Worm (Caenorhabditis elegans) whole organism, L1 larva: Measurements from ENCODE around the gene lgc-56.
A peak's percentile ranks its signal among the peaks of the same experiment; 100 is the strongest.

ENCODE experiments used
- alr-1 ChIP-seq: fragments of 200-800 bp; sonication (Bioruptor generic); optimal IDR thresholded peaks from 2 replicates; lab custom pipeline; 2018; ENCODE audit warnings: borderline replicate concordance, mild to moderate bottlenecking, missing genetic modification characterization, missing compliant biosample characterization
- blmp-1 ChIP-seq: fragments of 150-350 bp; optimal IDR thresholded peaks from 2 replicates; lab custom pipeline; 2014; ENCODE audit warnings: missing biosample characterization, missing genetic modification characterization
- ceh-8 ChIP-seq: fragments of 200-800 bp; sonication (Bioruptor generic); optimal IDR thresholded peaks from 2 replicates; lab custom pipeline; 2018; ENCODE audit warnings: mild to moderate bottlenecking, missing genetic modification characterization, moderate library complexity, missing compliant biosample characterization
- ceh-82 ChIP-seq, 3 experiments: fragments of 150-350 bp in 1 of 3; sonication (generic microtip) in 2 of 3; optimal IDR thresholded peaks; 2 replicates each; lab custom pipeline; 2014 to 2017; ENCODE audit warnings: missing biosample characterization in 3 of 3, missing genetic modification characterization in 3 of 3
- ceh-90 ChIP-seq: sonication (generic microtip); optimal IDR thresholded peaks from 2 replicates; lab custom pipeline; 2016; ENCODE audit warnings: missing genetic modification characterization, missing compliant biosample characterization
- dpl-1 ChIP-seq, 3 experiments: fragments of 150-350 bp in 2 of 3; sonication (generic microtip) in 1 of 3; optimal IDR thresholded peaks; 2 replicates each; lab custom pipeline; 2014 to 2017; ENCODE audit warnings: missing biosample characterization in 3 of 3, missing genetic modification characterization in 3 of 3, missing genetic modification reagents in 3 of 3
- efl-1 ChIP-seq, 4 experiments: fragments of 150-350 bp; optimal IDR thresholded peaks in 3 of 4; peaks in 1 of 4; 1 replicate in 1 of 4; 2 replicates in 3 of 4; lab custom pipeline; 2014; ENCODE audit warnings: missing biosample characterization in 2 of 4, missing genetic modification characterization in 2 of 4, missing genetic modification reagents in 2 of 4
- egl-13 ChIP-seq: sonication (generic microtip); optimal IDR thresholded peaks from 2 replicates; lab custom pipeline; 2016; ENCODE audit warnings: missing genotype, missing genetic modification reagents, missing genetic modification characterization, missing compliant biosample characterization
- egl-27 ChIP-seq, 2 experiments: fragments of 150-350 bp in 1 of 2; sonication (generic microtip); optimal IDR thresholded peaks; 3 replicates each; lab custom pipeline; 2017 to 2018; ENCODE audit warnings: missing biosample characterization in 2 of 2, missing genetic modification characterization in 2 of 2, missing genetic modification reagents in 2 of 2
- elt-2 ChIP-seq: sonication (generic microtip); optimal IDR thresholded peaks from 2 replicates; lab custom pipeline; 2016; ENCODE audit warnings: missing genetic modification characterization, mild to moderate bottlenecking, inconsistent platforms, missing compliant biosample characterization, missing genetic modification reagents
- elt-3 ChIP-seq, 6 experiments: fragments of 150-350 bp in 1 of 6; sonication (generic microtip); optimal IDR thresholded peaks; 2 replicates each; lab custom pipeline; 2017 to 2018; ENCODE audit warnings: missing biosample characterization in 6 of 6, missing genetic modification characterization in 6 of 6, inconsistent platforms in 1 of 6
- fkh-4 ChIP-seq: sonication (generic microtip); optimal IDR thresholded peaks from 2 replicates; lab custom pipeline; 2016; ENCODE audit warnings: missing compliant biosample characterization, missing genetic modification characterization, borderline replicate concordance
- fos-1 ChIP-seq: fragments of 150-350 bp; optimal IDR thresholded peaks from 2 replicates; lab custom pipeline; 2014; ENCODE audit warnings: missing biosample characterization, missing genetic modification characterization
- hpl-2 ChIP-seq: fragments of 150-350 bp; optimal IDR thresholded peaks from 2 replicates; lab custom pipeline; 2014; ENCODE audit warnings: missing biosample characterization, missing genetic modification reagents, missing genetic modification characterization
- irx-1 ChIP-seq: sonication (generic microtip); optimal IDR thresholded peaks from 2 replicates; lab custom pipeline; 2016; ENCODE audit warnings: missing genetic modification characterization, missing compliant biosample characterization
- isw-1 ChIP-seq: fragments of 200-800 bp; sonication (Bioruptor generic); IDR thresholded peaks from 2 replicates; pipeline ENCODE4 v1.3.6; 2022; ENCODE audit warnings: missing genetic modification characterization, missing compliant biosample characterization
- lir-3 ChIP-seq: sonication (generic microtip); optimal IDR thresholded peaks from 2 replicates; lab custom pipeline; 2016; ENCODE audit warnings: mild to moderate bottlenecking, missing genetic modification characterization, moderate library complexity, missing compliant biosample characterization; ENCODE audit not compliant: poor library complexity
- lsy-2 ChIP-seq, 2 experiments: fragments of 150-350 bp; optimal IDR thresholded peaks; 2 replicates each; lab custom pipeline; 2014; ENCODE audit warnings: missing biosample characterization in 2 of 2, missing genetic modification characterization in 2 of 2
- mdl-1 ChIP-seq, 2 experiments: fragments of 150-350 bp; optimal IDR thresholded peaks; 2 replicates each; lab custom pipeline; 2014 to 2017; ENCODE audit warnings: missing biosample characterization in 2 of 2, missing genetic modification characterization in 2 of 2, inconsistent platforms in 1 of 2
- mep-1 ChIP-seq: fragments of 150-350 bp; optimal IDR thresholded peaks from 2 replicates; lab custom pipeline; 2014; ENCODE audit warnings: missing biosample characterization, missing genetic modification characterization
- nhr-20 ChIP-seq: sonication (generic microtip); optimal IDR thresholded peaks from 2 replicates; lab custom pipeline; 2016; ENCODE audit warnings: mild to moderate bottlenecking, missing genetic modification characterization, missing compliant biosample characterization
- nhr-28 ChIP-seq: fragments of 150-350 bp; optimal IDR thresholded peaks from 2 replicates; lab custom pipeline; 2014; ENCODE audit warnings: missing biosample characterization, missing genetic modification characterization
- nhr-47 ChIP-seq: sonication (generic microtip); optimal IDR thresholded peaks from 2 replicates; lab custom pipeline; 2016; ENCODE audit warnings: mild to moderate bottlenecking, missing genetic modification characterization, moderate library complexity, missing compliant biosample characterization
- nhr-84 ChIP-seq: sonication (generic microtip); optimal IDR thresholded peaks from 2 replicates; lab custom pipeline; 2017; ENCODE audit warnings: missing biosample characterization, missing genetic modification characterization
- nhr-85 ChIP-seq: sonication (generic microtip); peaks from one replicate; lab custom pipeline; 2016; ENCODE audit warnings: missing genetic modification characterization, inconsistent platforms, missing compliant biosample characterization
- nhr-90 ChIP-seq: sonication (generic microtip); optimal IDR thresholded peaks from 2 replicates; lab custom pipeline; 2016; ENCODE audit warnings: mild to moderate bottlenecking, missing genetic modification characterization, missing compliant biosample characterization; ENCODE audit not compliant: poor library complexity
- pag-3 ChIP-seq: sonication (generic microtip); optimal IDR thresholded peaks from 2 replicates; lab custom pipeline; 2017; ENCODE audit warnings: missing genetic modification characterization, mild to moderate bottlenecking, missing compliant biosample characterization, antibody characterized with exemption, borderline replicate concordance; ENCODE audit not compliant: insufficient read depth
- pax-3 ChIP-seq: fragments of 200-800 bp; sonication (Bioruptor generic); optimal IDR thresholded peaks from 2 replicates; lab custom pipeline; 2018; ENCODE audit warnings: mild to moderate bottlenecking, missing genetic modification characterization, moderate library complexity, missing compliant biosample characterization
- pqm-1 ChIP-seq: sonication (generic microtip); optimal IDR thresholded peaks from 3 replicates; lab custom pipeline; 2017; ENCODE audit warnings: missing biosample characterization, missing genetic modification characterization
- rnt-1 ChIP-seq: sonication (generic microtip); optimal IDR thresholded peaks from 2 replicates; lab custom pipeline; 2016; ENCODE audit warnings: mild to moderate bottlenecking, missing genetic modification characterization, moderate library complexity, missing compliant biosample characterization
- snpc-4 ChIP-seq: fragments of 150-350 bp; optimal IDR thresholded peaks from 2 replicates; lab custom pipeline; 2014; ENCODE audit warnings: missing biosample characterization, missing genetic modification characterization
- snu-23 ChIP-seq: sonication (generic microtip); optimal IDR thresholded peaks from 2 replicates; lab custom pipeline; 2016; ENCODE audit warnings: missing genetic modification characterization, missing compliant biosample characterization
- sox-4 ChIP-seq: sonication (generic microtip); optimal IDR thresholded peaks from 2 replicates; lab custom pipeline; 2016; ENCODE audit warnings: missing genetic modification characterization, missing compliant biosample characterization
- sptf-1 ChIP-seq: fragments of 150-350 bp; optimal IDR thresholded peaks from 2 replicates; lab custom pipeline; 2014; ENCODE audit warnings: missing biosample characterization, missing genetic modification characterization
- swsn-7 ChIP-seq: sonication (generic microtip); optimal IDR thresholded peaks from 2 replicates; lab custom pipeline; 2016; ENCODE audit warnings: missing genetic modification characterization, missing compliant biosample characterization
- tlp-1 ChIP-seq: fragments of 150-350 bp; optimal IDR thresholded peaks from 2 replicates; lab custom pipeline; 2014; ENCODE audit warnings: missing biosample characterization, missing genetic modification characterization
- unc-130 ChIP-seq: fragments of 150-350 bp; optimal IDR thresholded peaks from 2 replicates; lab custom pipeline; 2017; ENCODE audit warnings: missing biosample characterization, missing genetic modification characterization, inconsistent platforms
- unc-86 ChIP-seq: sonication (generic microtip); optimal IDR thresholded peaks from 2 replicates; lab custom pipeline; 2016; ENCODE audit warnings: missing genetic modification characterization, missing compliant biosample characterization
- unc-98 ChIP-seq: fragments of 200-800 bp; sonication (Bioruptor generic); IDR thresholded peaks from 2 replicates; pipeline ENCODE4 v1.3.6; 2022; ENCODE audit warnings: missing genetic modification characterization, missing compliant biosample characterization
- xbp-1 ChIP-seq: sonication (generic microtip); optimal IDR thresholded peaks from 2 replicates; lab custom pipeline; 2016; ENCODE audit warnings: missing genetic modification characterization, missing compliant biosample characterization

lgc-56 gene

ce11 chrII:5092362-5093281 lies 37.6 kb upstream of the lgc-56 start, which contains the start of gene C04G6.2 (continued):
- TF ChIP-seq isw-1 (GFP tag; lab: Robert Waterston, UW) (no peak; the same call in 1 of the 2 replicates), alr-1 (no peak), lsy-2 (tag; optimal IDR thresholded peaks at IDR 0.05; lab: Kevin White, UChicago) (peak; percentile 44 to 62), nhr-20 (tag; lab: Kevin White, UChicago) (peak; percentile 74), snpc-4 (tag; lab: Kevin White, UChicago) (peak; percentile 29), fos-1 (tag; lab: Kevin White, UChicago) (peak; percentile 30), rnt-1 (tag; lab: Kevin White, UChicago) (peak; percentile 47), elt-3 (tag; optimal IDR thresholded peaks at IDR 0.05; lab: Kevin White, UChicago) (peak in 1 of 6 experiments; percentile 46), ceh-90 (no peak), dpl-1 (GFP tag; optimal IDR thresholded peaks at IDR 0.05; lab: Kevin White, UChicago) (peak; percentile 10 to 56 (median 35)), ceh-82 (tag; optimal IDR thresholded peaks at IDR 0.05; lab: Kevin White, UChicago) (peak in 2 of 3 experiments; percentile 16 to 45), hpl-2 (no peak), swsn-7 (tag; lab: Kevin White, UChicago) (peak; percentile 40), efl-1 (optimal IDR thresholded peaks at IDR 0.05; lab: Kevin White, UChicago) (peak; percentile 52 to 65), efl-1 (GFP tag; optimal IDR thresholded peaks at IDR 0.05 in 1 of 2; lab: Kevin White, UChicago) (peak; percentile 31 to 94), egl-27 (tag; optimal IDR thresholded peaks at IDR 0.05; lab: Kevin White, UChicago) (no peak), nhr-84 (tag; lab: Kevin White, UChicago) (no peak), nhr-47 (tag; lab: Kevin White, UChicago) (peak; percentile 45), mep-1 (tag; lab: Kevin White, UChicago) (peak; percentile 53), nhr-85 (peak; percentile 67), xbp-1 (tag; lab: Kevin White, UChicago) (peak; percentile 11), mdl-1 (tag; optimal IDR thresholded peaks at IDR 0.05; lab: Kevin White, UChicago) (peak in 1 of 2 experiments; percentile 74), unc-130 (tag; lab: Kevin White, UChicago) (peak; percentile 29), unc-86 (tag; lab: Kevin White, UChicago) (peak; percentile 16), elt-2 (tag; lab: Kevin White, UChicago) (peak; percentile 78), nhr-90 (tag; lab: Kevin White, UChicago) (no peak), pqm-1 (tag; lab: Kevin White, UChicago) (no peak), snu-23 (GFP tag; lab: Kevin White, UChicago) (peak; percentile 73), nhr-28 (tag; lab: Kevin White, UChicago) (no peak), pax-3 (tag; lab: Kevin White, UChicago) (no peak)
- TF ChIP-seq, all 84 proteins: peak for 29

- TF ChIP-seq unc-98 (GFP tag; lab: Robert Waterston, UW) (no peak), irx-1 (tag; lab: Kevin White, UChicago) (no peak), tlp-1 (tag; lab: Kevin White, UChicago) (no peak), pag-3 (tag; lab: Kevin White, UChicago) (no peak)
These were observed 36.2 kb upstream of the lgc-56 start, which contains the start of gene C04G6.13 for ce11 chrII:5093945-5094344. C04G6.13 (plus strand) TSS chrII:5094245.

ce11 chrII:5099034-5099433 lies 31.1 kb upstream of the lgc-56 start:
- TF ChIP-seq sox-4 (tag; lab: Kevin White, UChicago) (no peak), lir-3 (tag; lab: Kevin White, UChicago) (no peak), sptf-1 (tag; lab: Kevin White, UChicago) (no peak), ceh-8 (GFP tag; lab: Kevin White, UChicago) (no peak), nhr-28 (tag; lab: Kevin White, UChicago) (no peak), fkh-4 (no peak), egl-13 (tag; lab: Kevin White, UChicago) (no peak), blmp-1 (tag; lab: Kevin White, UChicago) (no peak), unc-98 (GFP tag; lab: Robert Waterston, UW) (no peak)
